Worm (Caenorhabditis elegans) whole organism, L2 larva: ENCODE results near the gene dyf-6.

Experiments used
- C34F6.9 ChIP-seq: fragments of 150-350 bp; optimal IDR thresholded peaks from 2 replicates; lab custom pipeline; 2014; ENCODE audit warnings: missing biosample characterization, missing genetic modification characterization
- F13H6.1 ChIP-seq: sonication (generic microtip); optimal IDR thresholded peaks from 2 replicates; lab custom pipeline; 2016; ENCODE audit warnings: missing genetic modification characterization, missing compliant biosample characterization
- R02D3.7 ChIP-seq: fragments of 150-350 bp; optimal IDR thresholded peaks from 2 replicates; lab custom pipeline; 2014; ENCODE audit warnings: missing biosample characterization, missing genetic modification characterization
- Y55F3AM.14 ChIP-seq: fragments of 200-800 bp; sonication (Bioruptor generic); optimal IDR thresholded peaks from 2 replicates; lab custom pipeline; 2018; ENCODE audit warnings: mild to moderate bottlenecking, missing genetic modification characterization, missing compliant biosample characterization
- alr-1 ChIP-seq: fragments of 150-350 bp; optimal IDR thresholded peaks from 2 replicates; lab custom pipeline; 2014; ENCODE audit warnings: missing biosample characterization, missing genetic modification characterization
- blmp-1 ChIP-seq: sonication (generic microtip); optimal IDR thresholded peaks from 2 replicates; lab custom pipeline; 2017; ENCODE audit warnings: missing genetic modification characterization, mild to moderate bottlenecking, missing compliant biosample characterization, antibody characterized with exemption, moderate library complexity; ENCODE audit not compliant: insufficient read depth
- ceh-82 ChIP-seq: fragments of 150-350 bp; optimal IDR thresholded peaks from 2 replicates; lab custom pipeline; 2014; ENCODE audit warnings: missing biosample characterization, missing genetic modification characterization
- crh-2 ChIP-seq: sonication (generic microtip); optimal IDR thresholded peaks from 2 replicates; lab custom pipeline; 2017; ENCODE audit warnings: missing biosample characterization, missing genetic modification characterization
- dmd-4 ChIP-seq: sonication (generic microtip); optimal IDR thresholded peaks from 2 replicates; lab custom pipeline; 2017; ENCODE audit warnings: missing biosample characterization, missing genetic modification characterization
- fos-1 ChIP-seq: fragments of 150-350 bp; optimal IDR thresholded peaks from 2 replicates; lab custom pipeline; 2014; ENCODE audit warnings: missing biosample characterization, missing genetic modification characterization
- gmeb-1 ChIP-seq: fragments of 150-350 bp; optimal IDR thresholded peaks from 2 replicates; lab custom pipeline; 2014; ENCODE audit warnings: missing biosample characterization, missing genetic modification characterization
- lin-11 ChIP-seq: fragments of 150-350 bp; sonication (generic microtip); optimal IDR thresholded peaks from 2 replicates; lab custom pipeline; 2014; ENCODE audit warnings: missing biosample characterization, missing genetic modification characterization, inconsistent platforms, mixed read lengths
- lin-13 ChIP-seq: fragments of 150-350 bp; optimal IDR thresholded peaks from 2 replicates; lab custom pipeline; 2014; ENCODE audit warnings: missing biosample characterization, missing genetic modification reagents, missing genetic modification characterization
- lin-39 ChIP-seq: fragments of 150-350 bp; optimal IDR thresholded peaks from 2 replicates; lab custom pipeline; 2014; ENCODE audit warnings: missing biosample characterization, missing genetic modification reagents, missing genetic modification characterization
- lsy-2 ChIP-seq, 2 experiments: fragments of 150-350 bp in 1 of 2; sonication (generic microtip) in 1 of 2; optimal IDR thresholded peaks; 2 replicates each; lab custom pipeline; 2014 to 2017; ENCODE audit warnings: missing biosample characterization in 2 of 2, missing genetic modification characterization in 2 of 2
- mab-5 ChIP-seq: fragments of 150-350 bp; optimal IDR thresholded peaks from 2 replicates; lab custom pipeline; 2014; ENCODE audit warnings: missing biosample characterization, missing genetic modification characterization
- nhr-10 ChIP-seq: sonication (generic microtip); optimal IDR thresholded peaks from 2 replicates; lab custom pipeline; 2017; ENCODE audit warnings: missing biosample characterization, missing genetic modification characterization
- nhr-129 ChIP-seq: fragments of 150-350 bp; optimal IDR thresholded peaks from 2 replicates; lab custom pipeline; 2014; ENCODE audit warnings: missing biosample characterization, missing genetic modification characterization
- nhr-21 ChIP-seq: fragments of 150-350 bp; optimal IDR thresholded peaks from 2 replicates; lab custom pipeline; 2014; ENCODE audit warnings: missing biosample characterization, missing genetic modification characterization
- nhr-23 ChIP-seq: fragments of 150-350 bp; optimal IDR thresholded peaks from 2 replicates; lab custom pipeline; 2014; ENCODE audit warnings: missing biosample characterization, missing genetic modification reagents, missing genetic modification characterization
- nhr-25 ChIP-seq: fragments of 150-350 bp; sonication (generic microtip); optimal IDR thresholded peaks from 3 replicates; lab custom pipeline; 2014; ENCODE audit warnings: missing biosample characterization, missing genetic modification characterization
- nhr-77 ChIP-seq: fragments of 150-350 bp; optimal IDR thresholded peaks from 2 replicates; lab custom pipeline; 2014; ENCODE audit warnings: missing biosample characterization, missing genetic modification characterization
- sem-4 ChIP-seq: fragments of 150-350 bp; optimal IDR thresholded peaks from 2 replicates; lab custom pipeline; 2014; ENCODE audit warnings: missing biosample characterization, missing genetic modification reagents, missing genetic modification characterization
- sma-9 ChIP-seq, 2 experiments: fragments of 150-350 bp in 1 of 2; sonication (generic microtip) in 1 of 2; optimal IDR thresholded peaks; 2 replicates each; lab custom pipeline; 2014 to 2016; ENCODE audit warnings: missing genetic modification characterization in 2 of 2, mild to moderate bottlenecking in 1 of 2, missing biosample characterization in 1 of 2, missing compliant biosample characterization in 1 of 2, missing genetic modification reagents in 1 of 2, moderate library complexity in 1 of 2
- unc-39 ChIP-seq: fragments of 150-350 bp; optimal IDR thresholded peaks from 2 replicates; lab custom pipeline; 2014; ENCODE audit warnings: missing biosample characterization, missing genetic modification characterization
- zag-1 ChIP-seq: fragments of 150-350 bp; optimal IDR thresholded peaks from 2 replicates; lab custom pipeline; 2014; ENCODE audit warnings: missing biosample characterization, missing genetic modification characterization
- ztf-1 ChIP-seq: fragments of 200-800 bp; sonication (Bioruptor generic); conservative IDR thresholded peaks from 2 replicates; pipeline ENCODE4 v1.3.6; 2022; ENCODE audit warnings: missing genetic modification characterization, missing compliant biosample characterization
- ztf-4 ChIP-seq: fragments of 150-350 bp; optimal IDR thresholded peaks from 2 replicates; lab custom pipeline; 2014; ENCODE audit warnings: missing biosample characterization, missing genetic modification characterization

The dyf-6 gene

DNA sequence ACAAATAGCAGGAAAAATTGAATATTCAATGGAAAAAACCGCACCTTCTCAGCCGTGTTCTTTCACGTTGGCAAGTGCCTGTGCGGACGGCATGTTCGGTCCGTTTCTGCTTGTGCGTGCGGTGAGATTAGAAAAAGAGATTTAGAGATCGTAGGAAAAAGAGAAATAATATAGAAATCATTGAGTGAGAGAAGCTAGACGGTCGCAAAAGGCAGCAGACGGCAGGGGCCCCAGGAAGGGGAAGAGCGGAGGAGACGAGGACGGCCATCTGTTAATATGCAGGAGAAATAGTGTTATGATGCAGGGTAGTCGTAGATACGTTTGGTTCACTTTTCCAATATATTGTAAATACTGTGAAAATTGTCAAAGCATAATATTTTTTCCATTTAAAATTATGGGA is 13.8 kb downstream of the dyf-6 start, which contains the start of gene Y49A10A.2 (continued):
- peak; percentile 21 for TF ChIP-seq sma-9 (GFP tag; optimal IDR thresholded peaks at IDR 0.05; lab: Kevin White, UChicago)
- no peak for TF ChIP-seq sma-9 (tag; optimal IDR thresholded peaks at IDR 0.05; lab: Kevin White, UChicago)

DNA sequence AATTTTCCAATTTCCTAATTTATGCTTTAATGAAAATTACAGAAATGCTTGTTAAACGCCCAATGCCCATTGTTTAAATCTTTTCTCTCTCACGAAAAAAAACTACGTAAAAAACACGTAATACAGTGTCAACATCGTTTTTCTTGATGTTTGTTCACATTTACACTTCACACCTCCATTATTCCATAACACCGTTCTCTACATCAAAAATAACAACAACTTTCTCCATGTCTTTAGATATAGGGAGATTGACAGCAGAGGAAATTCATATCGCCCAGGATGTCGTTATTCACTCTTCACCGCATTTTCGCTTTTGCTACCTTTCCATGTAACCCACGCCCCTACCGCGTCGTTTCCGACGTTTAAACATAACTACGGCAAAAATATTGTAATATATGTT is 28.2 kb downstream of the dyf-6 start, which contains the start of gene efhc-1:
efhc-1 (plus strand) TSS at position 301 of the 400 bp plus-strand sequence.
- no peak for TF ChIP-seq crh-2
- no peak for TF ChIP-seq sem-4 (tag; lab: Kevin White, UChicago)
- TF ChIP-seq nhr-129: no peak
- TF ChIP-seq R02D3.7 (tag; lab: Kevin White, UChicago): no peak
- no peak for TF ChIP-seq nhr-10 (tag; lab: Kevin White, UChicago)
- no peak for TF ChIP-seq zag-1 (tag; lab: Kevin White, UChicago)
- no peak for TF ChIP-seq ztf-1 (GFP tag; lab: Robert Waterston, UW)
- TF ChIP-seq nhr-77 (tag; lab: Kevin White, UChicago): no peak
- TF ChIP-seq lin-13: no peak
- TF ChIP-seq ceh-82 (tag; lab: Kevin White, UChicago): no peak
- no peak for TF ChIP-seq dmd-4 (tag; lab: Kevin White, UChicago)
- no peak for TF ChIP-seq nhr-23 (tag; lab: Kevin White, UChicago)
- no peak for TF ChIP-seq nhr-21 (tag; lab: Kevin White, UChicago)
- TF ChIP-seq Y55F3AM.14 (GFP tag; lab: Kevin White, UChicago): no peak
- no peak for TF ChIP-seq F13H6.1 (tag; lab: Kevin White, UChicago)
- no peak for TF ChIP-seq C34F6.9 (tag; lab: Kevin White, UChicago)
- TF ChIP-seq, all 48 proteins: peak for 0

DNA sequence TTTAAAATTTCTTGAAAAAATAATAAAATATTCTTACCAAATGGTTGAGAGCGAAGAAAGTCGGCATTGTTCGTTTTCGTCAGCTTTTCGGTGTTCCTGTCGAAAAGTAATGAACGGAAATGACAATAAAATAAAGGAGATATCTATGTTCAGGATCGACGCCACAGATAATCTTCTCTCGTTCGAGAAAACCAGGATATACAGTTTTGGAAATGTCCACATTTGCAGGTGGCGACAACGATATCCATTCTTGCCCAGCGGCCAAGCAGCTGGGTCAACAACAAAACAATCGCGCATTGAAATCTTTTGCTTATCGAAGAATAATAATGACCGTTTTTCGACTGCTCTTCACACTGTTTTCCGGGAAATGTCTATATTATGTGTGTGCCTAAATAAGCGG is 30.7 kb downstream of the dyf-6 start, which contains the start of gene R07E3.7:
R07E3.7 (minus strand) TSS at position 101 of the 400 bp plus-strand sequence.
- TF ChIP-seq blmp-1 (tag; lab: Kevin White, UChicago) (no peak), mab-5 (tag; lab: Kevin White, UChicago) (no peak)

DNA sequence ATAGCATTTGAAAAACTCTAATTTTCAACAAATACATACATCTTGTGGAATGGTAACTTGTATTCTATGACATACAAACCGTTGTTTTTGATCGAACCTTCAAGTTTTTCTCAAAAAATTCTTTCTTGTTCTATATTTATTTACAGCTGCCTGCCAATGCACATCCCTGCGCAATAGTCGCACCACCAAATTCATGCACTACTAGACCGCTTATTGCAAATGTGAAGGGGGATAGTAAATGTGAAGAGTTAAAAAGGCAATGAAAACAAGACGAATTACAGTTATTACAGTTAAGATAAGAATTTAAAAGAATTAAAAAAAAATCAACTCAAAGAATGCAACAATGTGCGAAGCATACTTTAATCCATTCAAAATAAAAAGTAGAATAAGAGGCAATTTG is 32.5 kb downstream of the dyf-6 start:
- TF ChIP-seq lin-39: no peak
- no peak for TF ChIP-seq mab-5 (tag; lab: Kevin White, UChicago)
- TF ChIP-seq crh-2: no peak
- TF ChIP-seq lin-11: no peak

DNA sequence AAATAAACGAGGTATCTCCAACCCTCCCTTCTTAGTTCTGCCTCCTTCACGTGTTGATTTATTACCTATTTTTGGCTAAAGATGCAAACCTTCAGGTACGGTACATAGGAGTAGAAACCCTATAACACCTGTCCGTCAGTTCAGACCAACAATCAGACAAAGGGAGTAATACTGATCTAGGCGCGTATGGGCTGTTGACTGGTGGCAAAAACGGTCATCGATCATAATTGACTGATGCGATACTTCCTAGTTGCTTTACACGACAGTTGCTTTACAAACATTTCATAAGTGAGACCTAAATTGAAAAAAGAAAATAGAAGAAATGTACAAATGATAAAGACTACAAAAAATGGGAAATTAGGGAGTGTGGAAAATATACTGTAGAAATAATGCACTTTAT is 36.2 kb downstream of the dyf-6 start:
- TF ChIP-seq nhr-25 (tag; lab: Kevin White, UChicago) (peak; percentile 42), zag-1 (tag; lab: Kevin White, UChicago) (no peak)

- TF ChIP-seq gmeb-1 (tag; lab: Kevin White, UChicago) (peak; percentile 10), lin-11 (no peak), ztf-4 (tag; lab: Kevin White, UChicago) (no peak), unc-39 (tag; lab: Kevin White, UChicago) (no peak), fos-1 (tag; lab: Kevin White, UChicago) (peak; percentile 59), sma-9 (GFP tag; optimal IDR thresholded peaks at IDR 0.05; lab: Kevin White, UChicago) (no peak), sma-9 (tag; optimal IDR thresholded peaks at IDR 0.05; lab: Kevin White, UChicago) (no peak)
Observed at ce11 chrX:10340986-10341385, 45.3 kb downstream of the dyf-6 start, which contains the start of gene R07E3.1. TSS of gene R07E3.1 (minus strand) at chrX:10341161.

DNA sequence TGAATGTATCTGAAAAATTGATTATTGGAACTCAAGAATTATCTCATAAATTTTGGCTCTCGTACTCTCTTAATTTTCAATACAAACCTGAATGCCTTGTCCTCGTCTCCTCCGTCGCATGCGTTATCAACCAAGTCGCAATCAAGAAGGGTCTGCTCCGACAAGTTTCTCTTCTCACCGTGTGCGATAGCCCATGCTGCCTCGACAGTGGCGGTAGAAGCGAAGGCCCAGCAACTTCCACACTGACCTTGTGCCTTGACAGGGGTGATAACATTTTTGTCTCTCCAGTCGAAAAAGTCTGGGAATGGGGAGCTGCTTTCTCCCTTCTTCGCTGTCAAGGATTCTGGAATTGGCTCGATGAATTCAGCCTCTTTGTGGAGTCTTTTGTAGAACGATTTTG is 46.3 kb downstream of the dyf-6 start:
- peak; percentile 44 for TF ChIP-seq fos-1 (tag; lab: Kevin White, UChicago)
- TF ChIP-seq sma-9 (GFP tag; optimal IDR thresholded peaks at IDR 0.05; lab: Kevin White, UChicago): peak; percentile 2
- no peak for TF ChIP-seq sma-9 (tag; optimal IDR thresholded peaks at IDR 0.05; lab: Kevin White, UChicago)
- TF ChIP-seq lsy-2 (tag; optimal IDR thresholded peaks at IDR 0.05; lab: Kevin White, UChicago): no peak
- TF ChIP-seq, all 48 proteins: peak for 2

DNA sequence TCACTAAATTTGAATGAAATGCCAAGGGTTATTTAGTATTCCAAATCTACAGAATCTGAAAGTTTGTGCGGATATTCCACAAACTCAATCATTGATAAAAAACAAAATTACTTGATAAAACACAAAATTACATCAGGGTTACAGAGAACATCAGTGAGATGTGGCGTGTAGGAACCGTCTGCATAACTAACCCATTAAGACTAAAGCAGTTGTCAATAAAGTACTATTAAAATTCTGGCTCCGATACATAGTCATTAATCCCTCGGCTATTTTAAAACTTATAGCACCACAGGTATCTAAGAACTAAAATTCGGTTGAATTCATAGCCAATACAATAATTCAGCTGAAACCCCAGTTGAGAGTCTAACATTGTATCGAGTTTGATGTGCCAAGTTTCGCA is 47.5 kb downstream of the dyf-6 start:
- no peak for TF ChIP-seq nhr-10 (tag; lab: Kevin White, UChicago)
- TF ChIP-seq sma-9 (GFP tag; optimal IDR thresholded peaks at IDR 0.05; lab: Kevin White, UChicago): peak; percentile 7
- TF ChIP-seq sma-9 (tag; optimal IDR thresholded peaks at IDR 0.05; lab: Kevin White, UChicago): no peak
- peak; percentile 39 for TF ChIP-seq crh-2
- TF ChIP-seq lin-13: no peak
- no peak for TF ChIP-seq alr-1 (tag; lab: Kevin White, UChicago)
- no peak for TF ChIP-seq blmp-1 (tag; lab: Kevin White, UChicago)
- peak; percentile 35 for TF ChIP-seq nhr-129
